Worm (Caenorhabditis elegans): ENCODE results near the gene F17C11.6.

ce11 chrV:10981113-10981512 lies 26.2 kb downstream of the F17C11.6 start, which contains the start of gene fig-1:
- TF ChIP-seq lir-3 (tag; optimal IDR thresholded peaks at IDR 0.05; ENCODE audit: poor library complexity) (no peak), nhr-76 (tag; optimal IDR thresholded peaks at IDR 0.05) (no peak), ama-1 (optimal IDR thresholded peaks at IDR 0.05) (no peak), tbx-2 (tag; optimal IDR thresholded peaks at IDR 0.05) (no peak), nhr-47 (tag; optimal IDR thresholded peaks at IDR 0.05) (no peak), swsn-7 (tag; optimal IDR thresholded peaks at IDR 0.05) (no peak), aly-2 (tag; optimal IDR thresholded peaks at IDR 0.05) (no peak), nhr-11 (tag; optimal IDR thresholded peaks at IDR 0.05) (no peak), lin-39 (tag; optimal IDR thresholded peaks at IDR 0.05) (no peak), zip-4 (GFP tag; optimal IDR thresholded peaks at IDR 0.05) (no peak), ceh-82 (tag; optimal IDR thresholded peaks at IDR 0.05) (no peak), nhr-237 (tag; optimal IDR thresholded peaks at IDR 0.05) (no peak), rnt-1 (tag; optimal IDR thresholded peaks at IDR 0.05) (no peak), egl-27 (tag; optimal IDR thresholded peaks at IDR 0.05) (no peak)

All from whole organism, L1 larva.